Worm (Caenorhabditis elegans) whole organism, late embryonic: ENCODE data around the gene C53B4.2.

Experiments
- F13H6.1 ChIP-seq: sonication (generic microtip); optimal IDR thresholded peaks from 2 replicates; lab custom pipeline; 2016; ENCODE audit warnings: missing genetic modification characterization, missing compliant biosample characterization
- Y22D7AL.16 ChIP-seq: sonication (generic microtip); optimal IDR thresholded peaks from 2 replicates; lab custom pipeline; 2016; ENCODE audit warnings: missing genetic modification characterization, missing compliant biosample characterization
- ama-1 ChIP-seq: fragments of 150-350 bp; optimal IDR thresholded peaks from 2 replicates; lab custom pipeline; 2014
- ceh-9 ChIP-seq: sonication (generic microtip); optimal IDR thresholded peaks from 2 replicates; lab custom pipeline; 2016; ENCODE audit warnings: mild to moderate bottlenecking, missing genetic modification characterization, inconsistent platforms, missing compliant biosample characterization
- dve-1 ChIP-seq: sonication (generic microtip); optimal IDR thresholded peaks from 2 replicates; lab custom pipeline; 2017; ENCODE audit warnings: antibody characterized with exemption, mild to moderate bottlenecking, missing genetic modification characterization, missing compliant biosample characterization
- ets-4 ChIP-seq: sonication (generic microtip); optimal IDR thresholded peaks from 2 replicates; lab custom pipeline; 2016; ENCODE audit warnings: missing genetic modification characterization, missing compliant biosample characterization
- nhr-11 ChIP-seq: fragments of 150-350 bp; optimal IDR thresholded peaks from 2 replicates; lab custom pipeline; 2014; ENCODE audit warnings: missing biosample characterization, missing genetic modification characterization
- ref-2 ChIP-seq: sonication (generic microtip); optimal IDR thresholded peaks from 2 replicates; lab custom pipeline; 2016; ENCODE audit warnings: missing genetic modification characterization, missing compliant biosample characterization
- ttx-3 ChIP-seq: sonication (generic microtip); optimal IDR thresholded peaks from 2 replicates; lab custom pipeline; 2016; ENCODE audit warnings: missing genetic modification reagents, missing genetic modification characterization, missing compliant biosample characterization
- unc-86 ChIP-seq: sonication (generic microtip); optimal IDR thresholded peaks from 2 replicates; lab custom pipeline; 2016; ENCODE audit warnings: missing genetic modification characterization, missing compliant biosample characterization

DNA sequence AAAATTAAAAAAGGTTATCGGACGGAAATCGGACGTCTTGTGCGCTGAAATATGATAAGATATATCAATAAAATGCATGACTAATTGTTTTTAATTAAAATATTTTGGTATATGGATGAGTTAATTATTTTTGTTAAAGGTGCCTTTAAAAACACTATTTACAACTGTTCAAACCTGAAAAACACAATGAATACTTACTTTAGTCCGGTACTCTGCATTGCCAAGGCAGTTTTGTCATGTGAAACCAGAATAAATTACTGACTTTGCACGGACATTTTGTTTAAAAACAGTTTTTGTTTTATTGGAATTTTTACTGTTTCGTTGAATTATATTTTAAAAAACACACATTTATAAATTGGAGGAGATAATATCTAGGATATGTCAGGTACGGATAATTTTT lies 2.0 kb downstream of the C53B4.2 start, which contains the start of gene suex-2:
- TF ChIP-seq Y22D7AL.16 (no peak), nhr-11 (tag; lab: Kevin White, UChicago) (no peak), F13H6.1 (tag; lab: Kevin White, UChicago) (no peak), ceh-9 (no peak), dve-1 (tag; lab: Kevin White, UChicago) (no peak), ref-2 (tag; lab: Kevin White, UChicago) (no peak), ets-4 (tag; lab: Kevin White, UChicago) (no peak), ama-1 (lab: Kevin White, UChicago) (no peak), ttx-3 (no peak), unc-86 (no peak)
